Fruit fly (Drosophila melanogaster) whole organism, pupa: ENCODE measurements around the gene Arl1.

Experiments
- CG10348 ChIP-seq: fragments of 200-800 bp; sonication (Bioruptor generic); IDR thresholded peaks from 2 replicates; pipeline ENCODE4 v1.3.6; 2022; ENCODE audit warnings: missing biosample characterization, missing genetic modification characterization
- CG12605 ChIP-seq: fragments of 200-800 bp; sonication (Bioruptor generic); IDR thresholded peaks from 2 replicates; pipeline ENCODE4 v1.3.6; 2022; ENCODE audit warnings: missing biosample characterization, missing genetic modification characterization
- CG13204 ChIP-seq: fragments of 200-800 bp; sonication (Bioruptor generic); optimal IDR thresholded peaks from 2 replicates; lab custom pipeline; 2018; ENCODE audit warnings: missing biosample characterization, mild to moderate bottlenecking, missing genetic modification characterization, moderate library complexity
- CG14655 ChIP-seq: fragments of 200-800 bp; sonication (Bioruptor generic); optimal IDR thresholded peaks from 3 replicates; lab custom pipeline; 2017; ENCODE audit warnings: mild to moderate bottlenecking, missing biosample characterization, missing genetic modification reagents, missing genetic modification characterization
- CG15710 ChIP-seq: fragments of 200-800 bp; sonication (Bioruptor generic); optimal IDR thresholded peaks from 2 replicates; lab custom pipeline; 2018; ENCODE audit warnings: missing biosample characterization, mild to moderate bottlenecking, missing genetic modification characterization, moderate library complexity
- CG17806 ChIP-seq: fragments of 200-800 bp; sonication (Bioruptor generic); optimal IDR thresholded peaks from 2 replicates; lab custom pipeline; 2018; ENCODE audit warnings: missing biosample characterization, mild to moderate bottlenecking, missing genetic modification characterization, moderate library complexity
- CG32121 ChIP-seq: fragments of 200-800 bp; sonication (Bioruptor generic); IDR thresholded peaks from 2 replicates; pipeline ENCODE4 v1.3.6; 2022; ENCODE audit warnings: missing biosample characterization, missing genetic modification characterization
- CG34367 ChIP-seq: fragments of 200-800 bp; sonication (Bioruptor generic); optimal IDR thresholded peaks from 2 replicates; lab custom pipeline; 2018; ENCODE audit warnings: missing biosample characterization, mild to moderate bottlenecking, missing genetic modification characterization
- CG4496 ChIP-seq: fragments of 200-800 bp; sonication (Bioruptor generic); IDR thresholded peaks from 3 replicates; pipeline ENCODE4 v1.3.6; 2022; ENCODE audit warnings: missing biosample characterization, missing genetic modification characterization
- CG8159 ChIP-seq: fragments of 200-800 bp; sonication (Bioruptor generic); optimal IDR thresholded peaks from 3 replicates; lab custom pipeline; 2018; ENCODE audit warnings: missing biosample characterization, mild to moderate bottlenecking, missing genetic modification characterization, moderate library complexity
- CG8301 ChIP-seq: fragments of 200-800 bp; sonication (Bioruptor generic); optimal IDR thresholded peaks from 2 replicates; lab custom pipeline; 2018; ENCODE audit warnings: missing biosample characterization, mild to moderate bottlenecking, missing genetic modification characterization
- CG9948 ChIP-seq: fragments of 200-800 bp; sonication (Bioruptor generic); optimal IDR thresholded peaks from 2 replicates; lab custom pipeline; 2018; ENCODE audit warnings: missing biosample characterization, mild to moderate bottlenecking, missing genetic modification characterization, moderate library complexity
- D1 ChIP-seq: fragments of 200-800 bp; sonication (Bioruptor generic); optimal IDR thresholded peaks from 2 replicates; lab custom pipeline; 2018; ENCODE audit warnings: missing biosample characterization, mild to moderate bottlenecking, missing genetic modification characterization, moderate library complexity
- EcR ChIP-seq: fragments of 200-800 bp; sonication (Bioruptor generic); optimal IDR thresholded peaks from 3 replicates; lab custom pipeline; 2019; ENCODE audit warnings: missing biosample characterization, missing genetic modification characterization, mild to moderate bottlenecking, moderate library complexity, missing genetic modification reagents
- Ets98B ChIP-seq: fragments of 200-800 bp; sonication (Bioruptor generic); IDR thresholded peaks from 2 replicates; pipeline ENCODE4 v1.3.6; 2022; ENCODE audit warnings: missing biosample characterization, missing genetic modification characterization
- Pif1A ChIP-seq: fragments of 200-800 bp; sonication (Bioruptor generic); optimal IDR thresholded peaks from 3 replicates; lab custom pipeline; 2016; ENCODE audit warnings: missing biosample characterization, missing genetic modification characterization
- Pif1B ChIP-seq: fragments of 200-800 bp; sonication (Bioruptor generic); optimal IDR thresholded peaks from 3 replicates; lab custom pipeline; 2016; ENCODE audit warnings: missing biosample characterization, missing genetic modification characterization
- Snoo ChIP-seq: fragments of 200-800 bp; sonication (Bioruptor generic); optimal IDR thresholded peaks from 3 replicates; lab custom pipeline; 2017; ENCODE audit warnings: missing biosample characterization, mild to moderate bottlenecking, missing genetic modification characterization, inconsistent platforms
- fd96Ca ChIP-seq: fragments of 200-800 bp; sonication (Bioruptor generic); IDR thresholded peaks from 3 replicates; pipeline ENCODE4 v1.3.6; 2022; ENCODE audit warnings: missing biosample characterization, missing genetic modification characterization
- gl ChIP-seq: fragments of 200-800 bp; sonication (Bioruptor generic); optimal IDR thresholded peaks from 2 replicates; lab custom pipeline; 2018; ENCODE audit warnings: missing biosample characterization, mild to moderate bottlenecking, missing genetic modification characterization
- rn ChIP-seq: fragments of 200-800 bp; sonication (Bioruptor generic); IDR thresholded peaks from 2 replicates; pipeline ENCODE4 v1.3.6; 2022; ENCODE audit warnings: missing biosample characterization, missing genetic modification characterization

The Arl1 gene

dm6 chr3L:15954784-15955427 lies 28.0 kb upstream of the Arl1 start, which contains the start of the genes Pka-C3 and GXIVsPLA2:
Pka-C3 (minus strand) TSS chr3L:15954797.
GXIVsPLA2 (plus strand) TSS chr3L:15955096.
- TF ChIP-seq CG32121 (GFP tag; lab: Robert Waterston, UW) = no peak
- peak; percentile 73 for TF ChIP-seq D1 (tag; lab: Kevin White, UChicago)

- TF ChIP-seq CG8301 (tag; lab: Kevin White, UChicago) (peak; percentile 22), CG15710 (tag; lab: Kevin White, UChicago) (peak; percentile 45), CG13204 (GFP tag; lab: Kevin White, UChicago) (no peak), Ets98B (GFP tag; lab: Robert Waterston, UW) (peak; percentile 13; the same call in 1 of the 2 replicates), Pif1B (GFP tag; lab: Kevin White, UChicago) (peak; percentile 64), Snoo (tag; lab: Kevin White, UChicago) (peak; percentile 52), Pif1A (GFP tag; lab: Kevin White, UChicago) (no peak), CG17806 (tag; lab: Kevin White, UChicago) (peak; percentile 2), gl (tag; lab: Kevin White, UChicago) (peak; percentile 29), CG10348 (GFP tag; lab: Robert Waterston, UW) (no peak), CG4496 (GFP tag; lab: Robert Waterston, UW) (no peak), CG34367 (tag; lab: Kevin White, UChicago) (peak; percentile 35), EcR (GFP tag; lab: Kevin White, UChicago) (peak; percentile 14), CG32121 (GFP tag; lab: Robert Waterston, UW) (no peak), CG8159 (tag; lab: Kevin White, UChicago) (no peak)
Observed at dm6 chr3L:15956448-15957010, 26.4 kb upstream of the Arl1 start, which contains the start of gene elgi. elgi (plus strand) TSS chr3L:15956550.

- no peak for TF ChIP-seq CG9948 (tag; lab: Kevin White, UChicago)
- no peak for TF ChIP-seq CG8159 (tag; lab: Kevin White, UChicago)
- no peak for TF ChIP-seq CG15710 (tag; lab: Kevin White, UChicago)
- peak; percentile 37 for TF ChIP-seq CG34367 (tag; lab: Kevin White, UChicago)
- TF ChIP-seq Ets98B (GFP tag; lab: Robert Waterston, UW) = peak; percentile 40; the same call in 1 of the 2 replicates
- TF ChIP-seq gl (tag; lab: Kevin White, UChicago) = peak; percentile 24
- TF ChIP-seq CG12605 (GFP tag; lab: Robert Waterston, UW) = peak; percentile 64
- no peak for TF ChIP-seq CG13204 (GFP tag; lab: Kevin White, UChicago)
- TF ChIP-seq CG14655 (GFP tag; lab: Kevin White, UChicago) = no peak
- TF ChIP-seq EcR (GFP tag; lab: Kevin White, UChicago) = peak; percentile 83
- TF ChIP-seq CG17806 (tag; lab: Kevin White, UChicago) = no peak
- no peak for TF ChIP-seq Pif1B (GFP tag; lab: Kevin White, UChicago)
- no peak for TF ChIP-seq D1 (tag; lab: Kevin White, UChicago)
- no peak for TF ChIP-seq CG10348 (GFP tag; lab: Robert Waterston, UW)
- TF ChIP-seq CG8301 (tag; lab: Kevin White, UChicago) = no peak
- no peak for TF ChIP-seq Pif1A (GFP tag; lab: Kevin White, UChicago)
- TF ChIP-seq fd96Ca (GFP tag; lab: Robert Waterston, UW) = peak; percentile 22; the same call in 1 of the 3 replicates
- no peak for TF ChIP-seq Snoo (tag; lab: Kevin White, UChicago)
- TF ChIP-seq rn (GFP tag; lab: Robert Waterston, UW) = no peak
- no peak for TF ChIP-seq CG4496 (GFP tag; lab: Robert Waterston, UW)
- TF ChIP-seq CG32121 (GFP tag; lab: Robert Waterston, UW) = no peak
Observed at dm6 chr3L:15958612-15959315, 24.2 kb upstream of the Arl1 start, which contains the start of gene CG17032. CG17032 (plus strand) TSS chr3L:15958843.

dm6 chr3L:15967588-15968500 lies 15.1 kb upstream of the Arl1 start, which contains the start of the genes Brr2 and CG10516:
Brr2 (minus strand) TSS chr3L:15967872.
CG10516 (plus strand) TSS chr3L:15968204.
- TF ChIP-seq fd96Ca (GFP tag; lab: Robert Waterston, UW) (0 out of 3 replicates have a peak, but pooled peaks have one; percentile 33), CG32121 (GFP tag; lab: Robert Waterston, UW) (no peak), CG10348 (GFP tag; lab: Robert Waterston, UW) (no peak), D1 (tag; lab: Kevin White, UChicago) (no peak), Ets98B (GFP tag; lab: Robert Waterston, UW) (no peak), CG12605 (GFP tag; lab: Robert Waterston, UW) (no peak), CG4496 (GFP tag; lab: Robert Waterston, UW) (no peak), CG17806 (tag; lab: Kevin White, UChicago) (no peak), gl (tag; lab: Kevin White, UChicago) (no peak), rn (GFP tag; lab: Robert Waterston, UW) (no peak), CG13204 (GFP tag; lab: Kevin White, UChicago) (no peak), Pif1A (GFP tag; lab: Kevin White, UChicago) (no peak), CG14655 (GFP tag; lab: Kevin White, UChicago) (no peak), CG34367 (tag; lab: Kevin White, UChicago) (no peak), Snoo (tag; lab: Kevin White, UChicago) (no peak), Pif1B (GFP tag; lab: Kevin White, UChicago) (no peak), CG15710 (tag; lab: Kevin White, UChicago) (peak; percentile 1), CG8159 (tag; lab: Kevin White, UChicago) (no peak), CG8301 (tag; lab: Kevin White, UChicago) (no peak), EcR (GFP tag; lab: Kevin White, UChicago) (peak; percentile 93), CG9948 (tag; lab: Kevin White, UChicago) (no peak)
